Fruit fly (Drosophila melanogaster): ENCODE measurements around the gene CG12885.
A peak's percentile ranks its signal among the peaks of the same experiment; 100 is the strongest.

Gene CG12885

DNA sequence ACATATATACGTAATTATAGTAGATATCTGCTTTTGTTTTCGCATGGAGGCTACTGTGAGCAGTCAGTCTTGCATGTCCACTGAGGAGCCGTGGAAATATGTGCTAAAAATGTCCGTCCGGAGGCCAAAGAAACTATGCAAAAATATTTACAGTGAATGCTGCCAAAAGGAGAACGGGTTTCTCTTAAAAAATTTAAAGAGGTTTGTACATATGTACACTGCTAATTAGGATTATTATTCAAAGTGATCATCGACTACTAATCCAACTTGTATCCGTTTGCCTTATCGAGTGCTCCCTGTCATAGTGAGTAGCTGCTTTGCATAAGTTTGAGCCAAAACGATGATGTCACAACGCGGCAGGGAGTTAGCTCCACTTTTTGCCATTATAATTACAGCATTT, 36.3 kb downstream of the CG12885 start (continued):
- TF ChIP-seq CG13624 (GFP tag; optimal IDR thresholded peaks at IDR 0.05): peak; percentile 44
- TF ChIP-seq Oaz (GFP tag; IDR thresholded peaks at IDR 0.05): 0 out of 2 replicates have a peak, but pooled peaks have one; percentile 26
- TF ChIP-seq ssp (GFP tag; IDR thresholded peaks at IDR 0.05): 0 out of 2 replicates have a peak, but pooled peaks have one; percentile 31
- TF ChIP-seq Ssrp (tag; optimal IDR thresholded peaks at IDR 0.05): no peak
- TF ChIP-seq dpn (GFP tag; optimal IDR thresholded peaks at IDR 0.05): peak; percentile 12 to 14
- TF ChIP-seq CG8359 (GFP tag; optimal IDR thresholded peaks at IDR 0.05; ENCODE audit: borderline replicate concordance): no peak
- no peak for TF ChIP-seq Bgb (GFP tag; IDR thresholded peaks at IDR 0.05; ENCODE audit: partially characterized antibody)
- peak; percentile 82 for TF ChIP-seq Rfx (GFP tag; IDR thresholded peaks at IDR 0.05)
- peak; percentile 3 for TF ChIP-seq unpg (GFP tag; optimal IDR thresholded peaks at IDR 0.05)
- TF ChIP-seq dmrt99B (tag; optimal IDR thresholded peaks at IDR 0.05): peak; percentile 44
- peak; percentile 47 for TF ChIP-seq CG13296 (GFP tag; optimal IDR thresholded peaks at IDR 0.05)
- peak; percentile 41 for TF ChIP-seq gem (tag; optimal IDR thresholded peaks at IDR 0.05)
- TF ChIP-seq scrt (GFP tag; optimal IDR thresholded peaks at IDR 0.05): peak; percentile 24
- peak; percentile 45; the same call in 1 of the 2 replicates for TF ChIP-seq CG11247 (GFP tag; IDR thresholded peaks at IDR 0.05)
- TF ChIP-seq CG18262 (tag; optimal IDR thresholded peaks at IDR 0.05): peak; percentile 7
- TF ChIP-seq zfh1 (GFP tag; IDR thresholded peaks at IDR 0.05): peak; percentile 61; the same call in 1 of the 3 replicates
- peak; percentile 48 for TF ChIP-seq CG7839 (tag; optimal IDR thresholded peaks at IDR 0.05)
- peak; percentile 40; the same call in 1 of the 2 replicates for TF ChIP-seq toy (GFP tag; IDR thresholded peaks at IDR 0.05)
- peak; percentile 87 for TF ChIP-seq sens (GFP tag)
- no peak for TF ChIP-seq H2.0 (GFP tag; IDR thresholded peaks at IDR 0.05)
- TF ChIP-seq CG3995 (GFP tag; optimal IDR thresholded peaks at IDR 0.05): peak; percentile 33
- peak; percentile 67; the same call in 1 of the 2 replicates for TF ChIP-seq vvl (GFP tag; IDR thresholded peaks at IDR 0.05)
- peak; percentile 1 for TF ChIP-seq CG10654 (GFP tag; optimal IDR thresholded peaks at IDR 0.05)
- TF ChIP-seq CG14014 (GFP tag; IDR thresholded peaks at IDR 0.05): peak; percentile 68
- TF ChIP-seq Hsf (GFP tag; optimal IDR thresholded peaks at IDR 0.05): no peak
- peak; percentile 33 for TF ChIP-seq esg (GFP tag; conservative IDR thresholded peaks at IDR 0.05)
- peak; percentile 15 for TF ChIP-seq Sox102F (GFP tag; optimal IDR thresholded peaks at IDR 0.05)
- no peak for TF ChIP-seq CG43689 (GFP tag; IDR thresholded peaks at IDR 0.05)
- no peak for TF ChIP-seq pros (GFP tag; optimal IDR thresholded peaks at IDR 0.05)
- no peak for TF ChIP-seq crc (GFP tag; optimal IDR thresholded peaks at IDR 0.05)
- peak; percentile 68; the same call in 1 of the 2 replicates for TF ChIP-seq al (GFP tag; IDR thresholded peaks at IDR 0.05)
- no peak for TF ChIP-seq Dip2 (GFP tag; IDR thresholded peaks at IDR 0.05)
- peak; percentile 44 for TF ChIP-seq sisA (GFP tag; IDR thresholded peaks at IDR 0.05)
- peak; percentile 67 for TF ChIP-seq Dip3 (GFP tag; optimal IDR thresholded peaks at IDR 0.05)
- peak; percentile 13 for TF ChIP-seq CG18619 (GFP tag; optimal IDR thresholded peaks at IDR 0.05)
- TF ChIP-seq trem (tag; optimal IDR thresholded peaks at IDR 0.05): no peak
- TF ChIP-seq ftz-f1 (GFP tag; optimal IDR thresholded peaks at IDR 0.05): no peak
- TF ChIP-seq Hr51 (GFP tag; optimal IDR thresholded peaks at IDR 0.05): peak; percentile 8 to 24
- TF ChIP-seq CG2120 (GFP tag; optimal IDR thresholded peaks at IDR 0.05): peak; percentile 72
- peak; percentile 11 for TF ChIP-seq gcm2 (GFP tag; optimal IDR thresholded peaks at IDR 0.05)
- peak; percentile 9 for TF ChIP-seq Sry-δ (GFP tag; optimal IDR thresholded peaks at IDR 0.05)
- TF ChIP-seq NfI (GFP tag; optimal IDR thresholded peaks at IDR 0.05): peak; percentile 10
- TF ChIP-seq B-H1 (GFP tag; IDR thresholded peaks at IDR 0.05): no peak
- no peak for TF ChIP-seq aop (GFP tag; IDR thresholded peaks at IDR 0.05)
- peak; percentile 43; the same call in 1 of the 3 replicates for TF ChIP-seq so (GFP tag; IDR thresholded peaks at IDR 0.05)
- TF ChIP-seq CG5245 (GFP tag; optimal IDR thresholded peaks at IDR 0.05): no peak
- TF ChIP-seq bigmax (GFP tag; optimal IDR thresholded peaks at IDR 0.05): no peak
- peak; percentile 34; the same call in 2 of the 3 replicates for TF ChIP-seq tgo (GFP tag; IDR thresholded peaks at IDR 0.05)
- TF ChIP-seq org-1 (GFP tag; optimal IDR thresholded peaks at IDR 0.05): peak; percentile 1
- TF ChIP-seq CG13123 (GFP tag; optimal IDR thresholded peaks at IDR 0.05): no peak
- TF ChIP-seq sqz (GFP tag; optimal IDR thresholded peaks at IDR 0.05): no peak
